Worm (Caenorhabditis elegans) whole organism, L2 larva: ENCODE data around the gene F52E1.3.

ENCODE experiments used
- C34F6.9 ChIP-seq: fragments of 150-350 bp; optimal IDR thresholded peaks from 2 replicates; lab custom pipeline; 2014; ENCODE audit warnings: missing biosample characterization, missing genetic modification characterization
- F13H6.1 ChIP-seq: sonication (generic microtip); optimal IDR thresholded peaks from 2 replicates; lab custom pipeline; 2016; ENCODE audit warnings: missing genetic modification characterization, missing compliant biosample characterization
- R02D3.7 ChIP-seq: fragments of 150-350 bp; optimal IDR thresholded peaks from 2 replicates; lab custom pipeline; 2014; ENCODE audit warnings: missing biosample characterization, missing genetic modification characterization
- Y55F3AM.14 ChIP-seq: fragments of 200-800 bp; sonication (Bioruptor generic); optimal IDR thresholded peaks from 2 replicates; lab custom pipeline; 2018; ENCODE audit warnings: mild to moderate bottlenecking, missing genetic modification characterization, missing compliant biosample characterization
- alr-1 ChIP-seq: fragments of 150-350 bp; optimal IDR thresholded peaks from 2 replicates; lab custom pipeline; 2014; ENCODE audit warnings: missing biosample characterization, missing genetic modification characterization
- aly-2 ChIP-seq: fragments of 150-350 bp; optimal IDR thresholded peaks from 2 replicates; lab custom pipeline; 2014; ENCODE audit warnings: missing biosample characterization, missing genetic modification characterization
- ama-1 ChIP-seq: fragments of 150-350 bp; optimal IDR thresholded peaks from 2 replicates; lab custom pipeline; 2018; ENCODE audit warnings: inconsistent platforms
- ceh-16 ChIP-seq: fragments of 150-350 bp; optimal IDR thresholded peaks from 2 replicates; lab custom pipeline; 2014; ENCODE audit warnings: missing biosample characterization, missing genetic modification characterization
- ceh-82 ChIP-seq: fragments of 150-350 bp; optimal IDR thresholded peaks from 2 replicates; lab custom pipeline; 2014; ENCODE audit warnings: missing biosample characterization, missing genetic modification characterization
- crh-2 ChIP-seq: sonication (generic microtip); optimal IDR thresholded peaks from 2 replicates; lab custom pipeline; 2017; ENCODE audit warnings: missing biosample characterization, missing genetic modification characterization
- dmd-4 ChIP-seq: sonication (generic microtip); optimal IDR thresholded peaks from 2 replicates; lab custom pipeline; 2017; ENCODE audit warnings: missing biosample characterization, missing genetic modification characterization
- egl-27 ChIP-seq: sonication (generic microtip); optimal IDR thresholded peaks from 3 replicates; lab custom pipeline; 2017; ENCODE audit warnings: missing biosample characterization, missing genetic modification reagents, missing genetic modification characterization
- elt-3 ChIP-seq: sonication (generic microtip); optimal IDR thresholded peaks from 2 replicates; lab custom pipeline; 2017; ENCODE audit warnings: missing biosample characterization, missing genetic modification characterization
- fos-1 ChIP-seq: fragments of 150-350 bp; optimal IDR thresholded peaks from 2 replicates; lab custom pipeline; 2014; ENCODE audit warnings: missing biosample characterization, missing genetic modification characterization
- gmeb-1 ChIP-seq: fragments of 150-350 bp; optimal IDR thresholded peaks from 2 replicates; lab custom pipeline; 2014; ENCODE audit warnings: missing biosample characterization, missing genetic modification characterization
- lin-13 ChIP-seq: fragments of 150-350 bp; optimal IDR thresholded peaks from 2 replicates; lab custom pipeline; 2014; ENCODE audit warnings: missing biosample characterization, missing genetic modification reagents, missing genetic modification characterization
- lin-39 ChIP-seq: fragments of 150-350 bp; optimal IDR thresholded peaks from 2 replicates; lab custom pipeline; 2014; ENCODE audit warnings: missing biosample characterization, missing genetic modification reagents, missing genetic modification characterization
- lsy-2 ChIP-seq, 2 experiments: fragments of 150-350 bp in 1 of 2; sonication (generic microtip) in 1 of 2; optimal IDR thresholded peaks; 2 replicates each; lab custom pipeline; 2014 to 2017; ENCODE audit warnings: missing biosample characterization in 2 of 2, missing genetic modification characterization in 2 of 2
- mdl-1 ChIP-seq, 2 experiments: fragments of 150-350 bp in 1 of 2; sonication (generic microtip) in 1 of 2; optimal IDR thresholded peaks; 2 replicates each; lab custom pipeline; 2017; ENCODE audit warnings: missing biosample characterization in 2 of 2, missing genetic modification characterization in 2 of 2
- nhr-10 ChIP-seq: sonication (generic microtip); optimal IDR thresholded peaks from 2 replicates; lab custom pipeline; 2017; ENCODE audit warnings: missing biosample characterization, missing genetic modification characterization
- nhr-11 ChIP-seq: fragments of 150-350 bp; optimal IDR thresholded peaks from 2 replicates; lab custom pipeline; 2014; ENCODE audit warnings: missing biosample characterization, missing genetic modification characterization
- nhr-12 ChIP-seq: fragments of 150-350 bp; optimal IDR thresholded peaks from 2 replicates; lab custom pipeline; 2014; ENCODE audit warnings: missing biosample characterization, missing genetic modification characterization
- nhr-21 ChIP-seq: fragments of 150-350 bp; optimal IDR thresholded peaks from 2 replicates; lab custom pipeline; 2014; ENCODE audit warnings: missing biosample characterization, missing genetic modification characterization
- nhr-237 ChIP-seq: fragments of 150-350 bp; optimal IDR thresholded peaks from 2 replicates; lab custom pipeline; 2014; ENCODE audit warnings: missing biosample characterization, missing genetic modification characterization
- nhr-6 ChIP-seq: fragments of 150-350 bp; optimal IDR thresholded peaks from 2 replicates; lab custom pipeline; 2014; ENCODE audit warnings: missing biosample characterization, missing genetic modification characterization
- peb-1 ChIP-seq: fragments of 150-350 bp; optimal IDR thresholded peaks from 2 replicates; lab custom pipeline; 2014; ENCODE audit warnings: missing biosample characterization, missing genetic modification characterization
- sem-4 ChIP-seq: fragments of 150-350 bp; optimal IDR thresholded peaks from 2 replicates; lab custom pipeline; 2014; ENCODE audit warnings: missing biosample characterization, missing genetic modification reagents, missing genetic modification characterization
- sma-3 ChIP-seq: sonication (generic microtip); optimal IDR thresholded peaks from 2 replicates; lab custom pipeline; 2016; ENCODE audit warnings: missing genetic modification reagents, missing genetic modification characterization, missing compliant biosample characterization
- sma-9 ChIP-seq, 2 experiments: fragments of 150-350 bp in 1 of 2; sonication (generic microtip) in 1 of 2; optimal IDR thresholded peaks; 2 replicates each; lab custom pipeline; 2014 to 2016; ENCODE audit warnings: missing genetic modification characterization in 2 of 2, mild to moderate bottlenecking in 1 of 2, missing biosample characterization in 1 of 2, missing compliant biosample characterization in 1 of 2, missing genetic modification reagents in 1 of 2, moderate library complexity in 1 of 2
- snpc-4 ChIP-seq: fragments of 150-350 bp; optimal IDR thresholded peaks from 2 replicates; lab custom pipeline; 2014; ENCODE audit warnings: missing biosample characterization, missing genetic modification characterization
- unc-55 ChIP-seq: fragments of 150-350 bp; sonication (generic microtip); optimal IDR thresholded peaks from 3 replicates; lab custom pipeline; 2014; ENCODE audit warnings: missing biosample characterization, missing genetic modification reagents, missing genetic modification characterization
- unc-62 ChIP-seq: fragments of 150-350 bp; optimal IDR thresholded peaks from 2 replicates; lab custom pipeline; 2014; ENCODE audit warnings: missing biosample characterization, missing genetic modification reagents, missing genetic modification characterization
- zag-1 ChIP-seq: fragments of 150-350 bp; optimal IDR thresholded peaks from 2 replicates; lab custom pipeline; 2014; ENCODE audit warnings: missing biosample characterization, missing genetic modification characterization
- ztf-1 ChIP-seq: fragments of 200-800 bp; sonication (Bioruptor generic); conservative IDR thresholded peaks from 2 replicates; pipeline ENCODE4 v1.3.6; 2022; ENCODE audit warnings: missing genetic modification characterization, missing compliant biosample characterization
- ztf-11 ChIP-seq: sonication (generic microtip); optimal IDR thresholded peaks from 2 replicates; lab custom pipeline; 2017; ENCODE audit warnings: missing biosample characterization, missing genetic modification characterization
- ztf-4 ChIP-seq: fragments of 150-350 bp; optimal IDR thresholded peaks from 2 replicates; lab custom pipeline; 2014; ENCODE audit warnings: missing biosample characterization, missing genetic modification characterization

The F52E1.3 gene

ce11 chrV:8358702-8359101 lies 35.9 kb upstream of the F52E1.3 start:
- TF ChIP-seq ceh-82 (no peak), ztf-4 (tag; lab: Kevin White, UChicago) (no peak), sem-4 (tag; lab: Kevin White, UChicago) (no peak), mdl-1 (tag; optimal IDR thresholded peaks at IDR 0.05; lab: Kevin White, UChicago) (no peak), ztf-1 (no peak), dmd-4 (tag; lab: Kevin White, UChicago) (no peak), aly-2 (no peak), ceh-16 (tag; lab: Kevin White, UChicago) (no peak)

- TF ChIP-seq alr-1 (tag; lab: Kevin White, UChicago): peak; percentile 24
- TF ChIP-seq C34F6.9 (tag; lab: Kevin White, UChicago): peak; percentile 80
- TF ChIP-seq peb-1 (tag; lab: Kevin White, UChicago): no peak
- peak; percentile 48 for TF ChIP-seq sma-3
- peak; percentile 71 for TF ChIP-seq crh-2 (tag; lab: Kevin White, UChicago)
- no peak for TF ChIP-seq Y55F3AM.14
- peak; percentile 2 for TF ChIP-seq R02D3.7
- no peak for TF ChIP-seq nhr-12 (tag; lab: Kevin White, UChicago)
- peak; percentile 39 to 86 for TF ChIP-seq lsy-2 (tag; optimal IDR thresholded peaks at IDR 0.05; lab: Kevin White, UChicago)
- TF ChIP-seq ztf-4 (tag; lab: Kevin White, UChicago): peak; percentile 48
- TF ChIP-seq sem-4 (tag; lab: Kevin White, UChicago): peak; percentile 17
- TF ChIP-seq snpc-4: peak; percentile 77
- TF ChIP-seq nhr-237: no peak
- TF ChIP-seq unc-62 (GFP tag; lab: Kevin White, UChicago): no peak
- peak; percentile 77 for TF ChIP-seq sma-9 (GFP tag; optimal IDR thresholded peaks at IDR 0.05; lab: Kevin White, UChicago)
- TF ChIP-seq sma-9 (tag; optimal IDR thresholded peaks at IDR 0.05; lab: Kevin White, UChicago): no peak
- TF ChIP-seq elt-3 (tag; lab: Kevin White, UChicago): no peak
- TF ChIP-seq unc-55: peak; percentile 77
- TF ChIP-seq nhr-6 (tag; lab: Kevin White, UChicago): peak; percentile 61
- TF ChIP-seq fos-1 (tag; lab: Kevin White, UChicago): peak; percentile 75
- TF ChIP-seq gmeb-1 (tag; lab: Kevin White, UChicago): peak; percentile 78
- peak; percentile 44 for TF ChIP-seq nhr-21 (tag; lab: Kevin White, UChicago)
- TF ChIP-seq egl-27: peak; percentile 50
- peak; percentile 64 for TF ChIP-seq lin-13 (GFP tag; lab: Kevin White, UChicago)
- TF ChIP-seq F13H6.1 (tag; lab: Kevin White, UChicago): peak; percentile 61
- no peak for TF ChIP-seq aly-2
These were observed 35.5 kb upstream of the F52E1.3 start, which contains the start of gene mpdu-1 for ce11 chrV:8359113-8359564. Gene mpdu-1, minus strand, starts transcription at chrV:8359163.

- no peak for TF ChIP-seq sma-3
- no peak for TF ChIP-seq egl-27
- no peak for TF ChIP-seq zag-1 (tag; lab: Kevin White, UChicago)
- no peak for TF ChIP-seq nhr-11 (tag; lab: Kevin White, UChicago)
These were observed 34.8 kb upstream of the F52E1.3 start, which contains the start of gene F38E1.6 for ce11 chrV:8359792-8360191. Gene F38E1.6, plus strand, starts transcription at chrV:8360092.

- TF ChIP-seq nhr-11 (tag; lab: Kevin White, UChicago): no peak
- TF ChIP-seq sem-4 (tag; lab: Kevin White, UChicago): no peak
- TF ChIP-seq ama-1 (lab: Kevin White, UChicago): no peak
- TF ChIP-seq sma-3: no peak
- no peak for TF ChIP-seq lin-39 (tag; lab: Kevin White, UChicago)
- TF ChIP-seq nhr-237: no peak
- TF ChIP-seq elt-3 (tag; lab: Kevin White, UChicago): no peak
- TF ChIP-seq nhr-6 (tag; lab: Kevin White, UChicago): no peak
- TF ChIP-seq mdl-1 (tag; optimal IDR thresholded peaks at IDR 0.05; lab: Kevin White, UChicago): no peak
- no peak for TF ChIP-seq F13H6.1 (tag; lab: Kevin White, UChicago)
- no peak for TF ChIP-seq ztf-4 (tag; lab: Kevin White, UChicago)
- TF ChIP-seq ztf-11 (tag; lab: Kevin White, UChicago): no peak
- no peak for TF ChIP-seq nhr-10
These were observed 23.9 kb upstream of the F52E1.3 start, which contains the start of gene gpa-2 for ce11 chrV:8370705-8371104. Gene gpa-2, plus strand, starts transcription at chrV:8371005.
